Fruit fly (Drosophila melanogaster) whole organism, embryonic: ENCODE measurements around the gene Cmtr1.
A peak's percentile ranks its signal among the peaks of the same experiment; 100 is the strongest.

Experiments used
- BEAF-32 ChIP-seq: fragments of 200-800 bp; sonication (Bioruptor generic); optimal IDR thresholded peaks from 3 replicates; lab custom pipeline; 2017; ENCODE audit warnings: missing biosample characterization, missing genetic modification characterization, mild to moderate bottlenecking, moderate library complexity, missing genetic modification reagents
- Bgb ChIP-seq: fragments of 200-800 bp; sonication (Bioruptor generic); IDR thresholded peaks from 2 replicates; pipeline ENCODE4 v1.3.6; 2022; ENCODE audit warnings: missing biosample characterization, missing genetic modification characterization; ENCODE audit not compliant: partially characterized antibody
- BtbVII ChIP-seq: fragments of 200-800 bp; sonication (Bioruptor generic); optimal IDR thresholded peaks from 3 replicates; lab custom pipeline; 2017; ENCODE audit warnings: missing biosample characterization, mild to moderate bottlenecking, missing genetic modification characterization
- CG1024 ChIP-seq: fragments of 200-800 bp; sonication (Bioruptor generic); IDR thresholded peaks from 2 replicates; pipeline ENCODE4 v1.3.6; 2022; ENCODE audit warnings: missing biosample characterization, missing genetic modification characterization
- CG11696 ChIP-seq: fragments of 200-800 bp; sonication (Bioruptor generic); IDR thresholded peaks from 2 replicates; pipeline ENCODE4 v1.3.6; 2022; ENCODE audit warnings: missing biosample characterization, missing genetic modification characterization
- CG12659 ChIP-seq: fragments of 200-800 bp; sonication (Bioruptor generic); optimal IDR thresholded peaks from 3 replicates; lab custom pipeline; 2017; ENCODE audit warnings: mild to moderate bottlenecking, missing biosample characterization, missing genetic modification reagents, missing genetic modification characterization
- CG15514 ChIP-seq: fragments of 200-800 bp; sonication (Bioruptor generic); optimal IDR thresholded peaks from 3 replicates; lab custom pipeline; 2017; ENCODE audit warnings: missing biosample characterization, missing genetic modification characterization, mild to moderate bottlenecking, moderate library complexity, missing genetic modification reagents
- CG16863 ChIP-seq: fragments of 200-800 bp; sonication (Bioruptor generic); optimal IDR thresholded peaks from 3 replicates; lab custom pipeline; 2016; ENCODE audit warnings: missing biosample characterization, missing genetic modification characterization
- CG17385 ChIP-seq: fragments of 200-800 bp; sonication (Bioruptor generic); optimal IDR thresholded peaks from 3 replicates; lab custom pipeline; 2018; ENCODE audit warnings: missing biosample characterization, mild to moderate bottlenecking, missing genetic modification characterization
- CG17829 ChIP-seq: fragments of 200-800 bp; optimal IDR thresholded peaks from 2 replicates; lab custom pipeline; 2019; ENCODE audit warnings: missing biosample characterization, mild to moderate bottlenecking, missing genetic modification characterization, moderate library complexity
- CG18476 ChIP-seq: fragments of 200-800 bp; sonication (Bioruptor generic); optimal IDR thresholded peaks from 2 replicates; lab custom pipeline; 2016; ENCODE audit warnings: missing biosample characterization, mild to moderate bottlenecking, missing genetic modification characterization
- CG18619 ChIP-seq: fragments of 200-800 bp; sonication (Bioruptor generic); optimal IDR thresholded peaks from 3 replicates; lab custom pipeline; 2017; ENCODE audit warnings: missing biosample characterization, mild to moderate bottlenecking, missing genetic modification characterization
- CG2116 ChIP-seq: fragments of 200-800 bp; sonication (Bioruptor generic); optimal IDR thresholded peaks from 3 replicates; lab custom pipeline; 2018; ENCODE audit warnings: missing biosample characterization, mild to moderate bottlenecking, missing genetic modification characterization
- CG2678 ChIP-seq: fragments of 200-800 bp; sonication (Bioruptor generic); optimal IDR thresholded peaks from 3 replicates; lab custom pipeline; 2019; ENCODE audit warnings: missing biosample characterization, mild to moderate bottlenecking, missing genetic modification characterization, moderate library complexity
- CG2712 ChIP-seq: fragments of 200-800 bp; optimal IDR thresholded peaks from 3 replicates; lab custom pipeline; 2019; ENCODE audit warnings: missing biosample characterization, mild to moderate bottlenecking, missing genetic modification characterization, moderate library complexity
- CG31388 ChIP-seq: fragments of 200-800 bp; sonication (Bioruptor generic); optimal IDR thresholded peaks from 2 replicates; lab custom pipeline; 2016; ENCODE audit warnings: missing biosample characterization, missing genetic modification characterization
- CG3726 ChIP-seq: fragments of 200-800 bp; sonication (Bioruptor generic); IDR thresholded peaks from 3 replicates; pipeline ENCODE4, ENCODE4 v1.3.6; 2022; ENCODE audit warnings: missing biosample characterization, missing genetic modification characterization
- CG3847 ChIP-seq: fragments of 200-800 bp; sonication (Bioruptor generic); IDR thresholded peaks from 2 replicates; pipeline ENCODE4 v1.3.6; 2022; ENCODE audit warnings: missing biosample characterization, missing genetic modification characterization
- CG4617 ChIP-seq: fragments of 200-800 bp; sonication (Bioruptor generic); optimal IDR thresholded peaks from 3 replicates; lab custom pipeline; 2016; ENCODE audit warnings: missing biosample characterization, missing genetic modification characterization, borderline replicate concordance
- CG8089 ChIP-seq: fragments of 200-800 bp; sonication (Bioruptor generic); optimal IDR thresholded peaks from 3 replicates; lab custom pipeline; 2016; ENCODE audit warnings: missing biosample characterization, missing genetic modification characterization
- CG9932 ChIP-seq: fragments of 200-800 bp; sonication (Bioruptor generic); IDR thresholded peaks from 2 replicates; pipeline ENCODE4 v1.3.6; 2022; ENCODE audit warnings: missing biosample characterization, missing genetic modification characterization
- Deaf1 ChIP-seq: fragments of 200-800 bp; optimal IDR thresholded peaks from 3 replicates; lab custom pipeline; 2019; ENCODE audit warnings: missing biosample characterization, mild to moderate bottlenecking, missing genetic modification characterization, moderate library complexity
- E2f2 ChIP-seq: fragments of 200-800 bp; sonication (Bioruptor generic); IDR thresholded peaks from 2 replicates; pipeline ENCODE4 v1.3.6; 2022; ENCODE audit warnings: missing biosample characterization, missing genetic modification characterization
- ERR ChIP-seq: fragments of 200-800 bp; sonication (Bioruptor generic); optimal IDR thresholded peaks from 2 replicates; lab custom pipeline; 2016; ENCODE audit warnings: missing biosample characterization, missing genetic modification characterization
- Gsc ChIP-seq: fragments of 200-800 bp; sonication (Bioruptor generic); IDR thresholded peaks from 2 replicates; pipeline ENCODE4 v1.3.6; 2022; ENCODE audit warnings: missing biosample characterization, missing genetic modification characterization
- HmgD ChIP-seq: fragments of 200-800 bp; sonication (Bioruptor generic); optimal IDR thresholded peaks from 3 replicates; lab custom pipeline; 2016; ENCODE audit warnings: missing biosample characterization, missing genetic modification characterization
- HmgZ ChIP-seq: fragments of 200-800 bp; sonication (Bioruptor generic); optimal IDR thresholded peaks from 2 replicates; lab custom pipeline; 2018; ENCODE audit warnings: missing biosample characterization, mild to moderate bottlenecking, missing genetic modification characterization
- Hmr ChIP-seq: fragments of 200-800 bp; sonication (Bioruptor generic); optimal IDR thresholded peaks from 3 replicates; lab custom pipeline; 2017; ENCODE audit warnings: mild to moderate bottlenecking, missing biosample characterization, missing genetic modification reagents, missing genetic modification characterization
- Lhr ChIP-seq: fragments of 200-800 bp; sonication (Bioruptor generic); optimal IDR thresholded peaks from 3 replicates; lab custom pipeline; 2017; ENCODE audit warnings: mild to moderate bottlenecking, missing biosample characterization, missing genetic modification reagents, missing genetic modification characterization
- Mes4 ChIP-seq: fragments of 200-800 bp; sonication (Bioruptor generic); optimal IDR thresholded peaks from 2 replicates; lab custom pipeline; 2016; ENCODE audit warnings: missing biosample characterization, missing genetic modification characterization
- NC2α ChIP-seq: fragments of 200-800 bp; sonication (Bioruptor generic); optimal IDR thresholded peaks from 2 replicates; lab custom pipeline; 2016; ENCODE audit warnings: missing biosample characterization, missing genetic modification characterization
- Nf-YC ChIP-seq: fragments of 200-800 bp; optimal IDR thresholded peaks from 3 replicates; lab custom pipeline; 2019; ENCODE audit warnings: missing biosample characterization, mild to moderate bottlenecking, missing genetic modification characterization, moderate library complexity
- Side ChIP-seq: fragments of 200-800 bp; sonication (Bioruptor generic); optimal IDR thresholded peaks from 2 replicates; lab custom pipeline; 2016; ENCODE audit warnings: missing biosample characterization, missing genetic modification characterization
- Sin3A ChIP-seq: fragments of >200 bp; optimal IDR thresholded peaks from 2 replicates; lab custom pipeline; 2018
- Sry-δ ChIP-seq: fragments of 200-800 bp; sonication (Bioruptor generic); optimal IDR thresholded peaks from 2 replicates; lab custom pipeline; 2016; ENCODE audit warnings: missing biosample characterization, missing genetic modification characterization
- Stat92E ChIP-seq, 3 experiments: fragments of >200 bp in 2 of 3; fragments of 200-800 bp in 1 of 3; sonication (Bioruptor generic) in 1 of 3; optimal IDR thresholded peaks; 2 replicates each; lab custom pipeline; 2017 to 2019; ENCODE audit warnings: missing biosample characterization in 3 of 3, missing genetic modification characterization in 3 of 3, mild to moderate bottlenecking in 1 of 3, moderate library complexity in 1 of 3
- cg ChIP-seq: fragments of 200-800 bp; sonication (Bioruptor generic); optimal IDR thresholded peaks from 3 replicates; lab custom pipeline; 2019; ENCODE audit warnings: missing biosample characterization, mild to moderate bottlenecking, missing genetic modification characterization, moderate library complexity
- emc ChIP-seq: fragments of 200-800 bp; sonication (Bioruptor generic); optimal IDR thresholded peaks from 2 replicates; lab custom pipeline; 2016; ENCODE audit warnings: missing biosample characterization, missing genetic modification characterization
- gfzf ChIP-seq: fragments of 200-800 bp; sonication (Bioruptor generic); optimal IDR thresholded peaks from 2 replicates; lab custom pipeline; 2016; ENCODE audit warnings: missing biosample characterization, mild to moderate bottlenecking, missing genetic modification characterization, moderate library complexity
- grau ChIP-seq: fragments of 200-800 bp; optimal IDR thresholded peaks from 3 replicates; lab custom pipeline; 2019; ENCODE audit warnings: missing biosample characterization, mild to moderate bottlenecking, missing genetic modification characterization, moderate library complexity
- gsb-n ChIP-seq: fragments of 200-800 bp; sonication (Bioruptor generic); optimal IDR thresholded peaks from 3 replicates; lab custom pipeline; 2018; ENCODE audit warnings: missing biosample characterization, mild to moderate bottlenecking, missing genetic modification characterization
- her ChIP-seq: fragments of 200-800 bp; sonication (Bioruptor generic); optimal IDR thresholded peaks from 2 replicates; lab custom pipeline; 2016; ENCODE audit warnings: missing biosample characterization, missing genetic modification characterization
- kah ChIP-seq: fragments of 200-800 bp; sonication (Bioruptor generic); optimal IDR thresholded peaks from 2 replicates; lab custom pipeline; 2018; ENCODE audit warnings: missing biosample characterization, mild to moderate bottlenecking, missing genetic modification characterization
- phol ChIP-seq: fragments of 200-800 bp; sonication (Bioruptor generic); optimal IDR thresholded peaks from 3 replicates; lab custom pipeline; 2018; ENCODE audit warnings: missing biosample characterization, mild to moderate bottlenecking, missing genetic modification characterization, moderate library complexity
- ranshi ChIP-seq: fragments of 200-800 bp; sonication (Bioruptor generic); IDR thresholded peaks from 2 replicates; pipeline ENCODE4 v1.3.6; 2022; ENCODE audit warnings: missing biosample characterization, missing genetic modification characterization
- row ChIP-seq: fragments of 200-800 bp; sonication (Bioruptor generic); IDR thresholded peaks from 3 replicates; pipeline ENCODE4 v1.3.6; 2022; ENCODE audit warnings: missing biosample characterization, missing genetic modification characterization
- run ChIP-seq: fragments of 200-800 bp; sonication (Bioruptor generic); optimal IDR thresholded peaks from 3 replicates; lab custom pipeline; 2018; ENCODE audit warnings: missing biosample characterization, mild to moderate bottlenecking, missing genetic modification characterization
- scrt ChIP-seq: fragments of 200-800 bp; sonication (Bioruptor generic); optimal IDR thresholded peaks from 2 replicates; lab custom pipeline; 2018; ENCODE audit warnings: missing biosample characterization, mild to moderate bottlenecking, missing genetic modification characterization, moderate library complexity
- sens ChIP-seq: fragments of 200-800 bp; sonication (Bioruptor generic); peaks from one replicate; lab custom pipeline; 2016; ENCODE audit warnings: missing biosample characterization, missing genetic modification characterization
- stwl ChIP-seq: fragments of 200-800 bp; sonication (Bioruptor generic); optimal IDR thresholded peaks from 3 replicates; lab custom pipeline; 2018; ENCODE audit warnings: missing biosample characterization, mild to moderate bottlenecking, missing genetic modification characterization, moderate library complexity
- sug ChIP-seq: fragments of 200-800 bp; optimal IDR thresholded peaks from 2 replicates; lab custom pipeline; 2019; ENCODE audit warnings: missing biosample characterization, mild to moderate bottlenecking, missing genetic modification characterization, moderate library complexity
- vvl ChIP-seq: fragments of 200-800 bp; sonication (Bioruptor generic); IDR thresholded peaks from 2 replicates; pipeline ENCODE4 v1.3.6; 2022; ENCODE audit warnings: missing biosample characterization, missing genetic modification characterization

Cmtr1 gene

DNA sequence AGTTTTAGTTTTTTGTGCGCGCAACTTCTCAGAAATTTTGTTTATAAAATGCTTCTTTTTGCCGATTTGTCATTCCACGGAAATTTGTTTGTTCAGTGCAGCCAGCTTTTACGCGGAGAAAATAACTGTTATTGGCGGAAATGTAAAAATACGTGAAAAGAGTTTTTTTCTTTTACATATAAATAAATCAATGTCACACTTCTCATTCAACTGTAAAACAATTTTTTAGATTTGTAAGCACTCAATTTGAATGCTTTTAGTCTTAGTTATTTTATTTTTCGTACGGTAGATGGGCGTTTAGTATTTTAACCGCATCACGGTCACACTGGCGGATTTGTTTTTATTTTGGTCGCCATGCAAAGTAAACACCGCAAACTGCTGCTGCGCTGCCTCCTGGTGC, 3.3 kb upstream of the Cmtr1 start, which contains the start of the genes Xpac and brn (continued):
- TF ChIP-seq Deaf1 (tag; lab: Kevin White, UChicago) (no peak), CG8089 (GFP tag; lab: Kevin White, UChicago) (no peak), Stat92E (GFP tag; optimal IDR thresholded peaks at IDR 0.05; lab: Kevin White, UChicago) (no peak), CG4617 (peak; percentile 45), CG17385 (GFP tag; lab: Kevin White, UChicago) (peak; percentile 86), CG12659 (GFP tag; lab: Kevin White, UChicago) (peak; percentile 43), CG11696 (GFP tag; lab: Robert Waterston, UW) (no peak), HmgZ (tag; lab: Kevin White, UChicago) (peak; percentile 33), emc (no peak), CG16863 (GFP tag; lab: Kevin White, UChicago) (no peak), Hmr (GFP tag; lab: Kevin White, UChicago) (peak; percentile 10), Lhr (GFP tag; lab: Kevin White, UChicago) (peak; percentile 43), Mes4 (GFP tag; lab: Kevin White, UChicago) (no peak), CG18619 (no peak), run (tag; lab: Kevin White, UChicago) (no peak), CG31388 (GFP tag; lab: Kevin White, UChicago) (no peak), gfzf (GFP tag; lab: Kevin White, UChicago) (peak; percentile 79), gsb-n (no peak), ERR (GFP tag; lab: Kevin White, UChicago) (no peak), grau (tag; lab: Kevin White, UChicago) (no peak), Sry-δ (GFP tag; lab: Kevin White, UChicago) (peak; percentile 8), sens (peak; percentile 74), Sin3A (peak; percentile 60), CG17829 (tag; lab: Kevin White, UChicago) (no peak), row (GFP tag; lab: Robert Waterston, UW) (peak; percentile 18; the same call in 1 of the 3 replicates), CG3726 (GFP tag; lab: Robert Waterston, UW) (no peak), kah (GFP tag; lab: Kevin White, UChicago) (no peak), vvl (GFP tag; lab: Robert Waterston, UW) (no peak), CG2116 (GFP tag; lab: Kevin White, UChicago) (peak; percentile 21), cg (no peak), CG2712 (tag; lab: Kevin White, UChicago) (no peak), her (GFP tag; lab: Kevin White, UChicago) (no peak), scrt (GFP tag; lab: Kevin White, UChicago) (no peak), CG2678 (no peak), HmgD (no peak), Nf-YC (tag; lab: Kevin White, UChicago) (peak; percentile 4), CG18476 (GFP tag; lab: Kevin White, UChicago) (no peak), Side (no peak), ranshi (GFP tag; lab: Robert Waterston, UW) (no peak), BtbVII (no peak), CG3847 (GFP tag; lab: Robert Waterston, UW) (0 out of 2 replicates have a peak, but pooled peaks have one; percentile 6), Bgb (GFP tag; lab: Robert Waterston, UW) (no peak), phol (peak; percentile 47), BEAF-32 (peak; percentile 43), CG1024 (GFP tag; lab: Robert Waterston, UW) (no peak), sug (peak; percentile 13), CG15514 (GFP tag; lab: Kevin White, UChicago) (peak; percentile 51), Gsc (no peak), CG9932 (GFP tag; lab: Robert Waterston, UW) (no peak), stwl (tag; lab: Kevin White, UChicago) (peak; percentile 46), NC2α (GFP tag; lab: Kevin White, UChicago) (no peak), E2f2 (peak; percentile 63)
